Worm (Caenorhabditis elegans): ENCODE results near the gene unc-42.
A peak's percentile ranks its signal among the peaks of the same experiment; 100 is the strongest.

The unc-42 gene

ce11 chrV:9729462-9730162 is 39.6 kb downstream of the unc-42 start, which contains the start of the genes aagr-3 and drap-1:
aagr-3 (minus strand) TSS chrV:9729512.
drap-1 (plus strand) TSS chrV:9730106.
- TF ChIP-seq dpl-1 (GFP tag; optimal IDR thresholded peaks at IDR 0.05) (peak; percentile 52 to 84 (median 75)), nhr-71 (tag; optimal IDR thresholded peaks at IDR 0.05) (peak; percentile 63), zip-4 (GFP tag; optimal IDR thresholded peaks at IDR 0.05) (no peak), ces-1 (GFP tag; optimal IDR thresholded peaks at IDR 0.05) (no peak), egl-13 (tag; optimal IDR thresholded peaks at IDR 0.05) (no peak), aha-1 (tag; optimal IDR thresholded peaks at IDR 0.05) (no peak), tlp-1 (tag; optimal IDR thresholded peaks at IDR 0.05) (no peak), lsy-2 (tag; optimal IDR thresholded peaks at IDR 0.05) (peak; percentile 51 to 88), mdl-1 (tag; optimal IDR thresholded peaks at IDR 0.05) (peak in 1 of 2 experiments; percentile 42), C16A3.4 (tag; optimal IDR thresholded peaks at IDR 0.05) (peak; percentile 76), dsc-1 (tag; optimal IDR thresholded peaks at IDR 0.05) (no peak), nhr-77 (tag; optimal IDR thresholded peaks at IDR 0.05) (peak; percentile 19), sox-4 (tag; optimal IDR thresholded peaks at IDR 0.05) (no peak), blmp-1 (tag; optimal IDR thresholded peaks at IDR 0.05) (peak; percentile 67), lin-39 (tag; optimal IDR thresholded peaks at IDR 0.05) (no peak), nhr-237 (tag; optimal IDR thresholded peaks at IDR 0.05) (no peak), xbp-1 (tag; optimal IDR thresholded peaks at IDR 0.05) (peak; percentile 99), lin-14 (GFP tag; optimal IDR thresholded peaks at IDR 0.05) (peak; percentile 58), snpc-4 (tag; optimal IDR thresholded peaks at IDR 0.05) (no peak), unc-130 (tag; optimal IDR thresholded peaks at IDR 0.05) (no peak), snu-23 (GFP tag; optimal IDR thresholded peaks at IDR 0.05) (peak; percentile 51), fos-1 (tag; optimal IDR thresholded peaks at IDR 0.05) (peak; percentile 36), nhr-84 (tag; optimal IDR thresholded peaks at IDR 0.05) (no peak), unc-86 (tag; optimal IDR thresholded peaks at IDR 0.05) (no peak), nhr-19 (GFP tag; conservative IDR thresholded peaks at IDR 0.05) (peak; percentile 40), lir-3 (tag; optimal IDR thresholded peaks at IDR 0.05; ENCODE audit: poor library complexity) (no peak), efl-1 (optimal IDR thresholded peaks at IDR 0.05) (peak; percentile 21 to 71), efl-1 (GFP tag; optimal IDR thresholded peaks at IDR 0.05 in 1 of 2) (peak; percentile 80 to 97), ceh-63 (GFP tag; optimal IDR thresholded peaks at IDR 0.05) (no peak), ztf-4 (tag; optimal IDR thresholded peaks at IDR 0.05) (peak; percentile 12), nhr-20 (tag; optimal IDR thresholded peaks at IDR 0.05) (peak; percentile 48), skn-1 (tag; optimal IDR thresholded peaks at IDR 0.05) (peak; percentile 12), hpl-2 (GFP tag; optimal IDR thresholded peaks at IDR 0.05) (no peak), sptf-1 (tag; optimal IDR thresholded peaks at IDR 0.05) (no peak), sup-37 (GFP tag; optimal IDR thresholded peaks at IDR 0.05) (no peak), ama-1 (optimal IDR thresholded peaks at IDR 0.05) (peak; percentile 37), nhr-85 (tag) (peak; percentile 52), mep-1 (tag; optimal IDR thresholded peaks at IDR 0.05) (peak; percentile 54), grh-1 (GFP tag; IDR thresholded peaks at IDR 0.05) (no peak), nhr-90 (tag; optimal IDR thresholded peaks at IDR 0.05; ENCODE audit: poor library complexity) (peak; percentile 50), egl-27 (tag; optimal IDR thresholded peaks at IDR 0.05) (no peak), swsn-7 (tag; optimal IDR thresholded peaks at IDR 0.05) (peak; percentile 36), lin-13 (GFP tag; optimal IDR thresholded peaks at IDR 0.05) (peak; percentile 39), elt-3 (tag; optimal IDR thresholded peaks at IDR 0.05) (peak in 1 of 6 experiments; percentile 65), rnt-1 (tag; optimal IDR thresholded peaks at IDR 0.05) (peak; percentile 12), lin-35 (GFP tag; optimal IDR thresholded peaks at IDR 0.05) (peak; percentile 79 to 89), unc-30 (tag; optimal IDR thresholded peaks at IDR 0.05) (no peak), F16B12.6 (tag; optimal IDR thresholded peaks at IDR 0.05) (no peak), irx-1 (tag; optimal IDR thresholded peaks at IDR 0.05) (no peak), nhr-47 (tag; optimal IDR thresholded peaks at IDR 0.05) (peak; percentile 20), lin-15B (tag; optimal IDR thresholded peaks at IDR 0.05) (peak; percentile 56), ceh-82 (tag; optimal IDR thresholded peaks at IDR 0.05) (peak in 1 of 3 experiments; percentile 31), elt-2 (tag; optimal IDR thresholded peaks at IDR 0.05) (peak; percentile 11)
